Fruit fly (Drosophila melanogaster) whole organism, embryonic: Measurements from ENCODE around the gene scrt.

ENCODE experiments used
- Ada2b ChIP-seq: fragments of 200-800 bp; sonication (Bioruptor generic); IDR thresholded peaks from 2 replicates; pipeline ENCODE4 v1.3.6; 2022; ENCODE audit warnings: missing biosample characterization, missing genetic modification characterization
- Adf1 ChIP-seq: fragments of 200-800 bp; sonication (Bioruptor generic); IDR thresholded peaks from 2 replicates; pipeline ENCODE4 v1.3.6; 2022; ENCODE audit warnings: missing biosample characterization, missing genetic modification characterization
- Bdp1 ChIP-seq: fragments of 200-800 bp; sonication (Bioruptor generic); optimal IDR thresholded peaks from 3 replicates; lab custom pipeline; 2016; ENCODE audit warnings: missing biosample characterization, missing genetic modification characterization
- CG1024 ChIP-seq: fragments of 200-800 bp; sonication (Bioruptor generic); IDR thresholded peaks from 2 replicates; pipeline ENCODE4 v1.3.6; 2022; ENCODE audit warnings: missing biosample characterization, missing genetic modification characterization
- CG10462 ChIP-seq: fragments of 200-800 bp; sonication (Bioruptor generic); optimal IDR thresholded peaks from 2 replicates; lab custom pipeline; 2016; ENCODE audit warnings: missing biosample characterization, missing genetic modification characterization
- CG11247 ChIP-seq: fragments of 200-800 bp; sonication (Bioruptor generic); IDR thresholded peaks from 2 replicates; pipeline ENCODE4 v1.3.6; 2022; ENCODE audit warnings: missing biosample characterization, missing genetic modification characterization
- CG11504 ChIP-seq: fragments of 200-800 bp; sonication (Bioruptor generic); optimal IDR thresholded peaks from 3 replicates; lab custom pipeline; 2019; ENCODE audit warnings: missing biosample characterization, mild to moderate bottlenecking, missing genetic modification characterization, moderate library complexity
- CG12236 ChIP-seq: fragments of 200-800 bp; sonication (Bioruptor generic); optimal IDR thresholded peaks from 2 replicates; lab custom pipeline; 2016; ENCODE audit warnings: missing biosample characterization, missing genetic modification characterization
- CG13424 ChIP-seq: fragments of 200-800 bp; sonication (Bioruptor generic); optimal IDR thresholded peaks from 2 replicates; lab custom pipeline; 2019; ENCODE audit warnings: missing biosample characterization, mild to moderate bottlenecking, missing genetic modification characterization, moderate library complexity
- CG15073 ChIP-seq: fragments of 200-800 bp; sonication (Bioruptor generic); optimal IDR thresholded peaks from 2 replicates; lab custom pipeline; 2016; ENCODE audit warnings: missing biosample characterization, missing genetic modification characterization
- CG15696 ChIP-seq: fragments of 200-800 bp; sonication (Bioruptor generic); optimal IDR thresholded peaks from 2 replicates; lab custom pipeline; 2019; ENCODE audit warnings: missing biosample characterization, mild to moderate bottlenecking, missing genetic modification characterization, moderate library complexity
- CG17361 ChIP-seq: fragments of 200-800 bp; sonication (Bioruptor generic); IDR thresholded peaks from 3 replicates; pipeline ENCODE4 v1.3.6; 2022; ENCODE audit warnings: missing biosample characterization, missing genetic modification characterization
- CG18619 ChIP-seq: fragments of 200-800 bp; sonication (Bioruptor generic); optimal IDR thresholded peaks from 3 replicates; lab custom pipeline; 2017; ENCODE audit warnings: missing biosample characterization, mild to moderate bottlenecking, missing genetic modification characterization
- CG2120 ChIP-seq: fragments of 200-800 bp; sonication (Bioruptor generic); optimal IDR thresholded peaks from 3 replicates; lab custom pipeline; 2016; ENCODE audit warnings: missing biosample characterization, missing genetic modification characterization
- CG2678 ChIP-seq: fragments of 200-800 bp; sonication (Bioruptor generic); optimal IDR thresholded peaks from 3 replicates; lab custom pipeline; 2019; ENCODE audit warnings: missing biosample characterization, mild to moderate bottlenecking, missing genetic modification characterization, moderate library complexity
- CG33213 ChIP-seq: fragments of 200-800 bp; sonication (Bioruptor generic); optimal IDR thresholded peaks from 3 replicates; lab custom pipeline; 2016; ENCODE audit warnings: missing biosample characterization, missing genetic modification characterization
- CG3838 ChIP-seq: fragments of 200-800 bp; sonication (Bioruptor generic); optimal IDR thresholded peaks from 3 replicates; lab custom pipeline; 2016; ENCODE audit warnings: missing biosample characterization, missing genetic modification characterization
- CG6813 ChIP-seq: fragments of 200-800 bp; sonication (Bioruptor generic); optimal IDR thresholded peaks from 2 replicates; lab custom pipeline; 2017; ENCODE audit warnings: missing biosample characterization, missing genetic modification characterization, mild to moderate bottlenecking, moderate library complexity, missing genetic modification reagents
- CG7556 ChIP-seq: fragments of 200-800 bp; sonication (Bioruptor generic); optimal IDR thresholded peaks from 2 replicates; lab custom pipeline; 2017; ENCODE audit warnings: missing biosample characterization, mild to moderate bottlenecking, missing genetic modification characterization
- CG8944 ChIP-seq: fragments of 200-800 bp; sonication (Bioruptor generic); optimal IDR thresholded peaks from 3 replicates; lab custom pipeline; 2016; ENCODE audit warnings: missing biosample characterization, missing genetic modification characterization
- CG9817 ChIP-seq: fragments of 200-800 bp; sonication (Bioruptor generic); optimal IDR thresholded peaks from 2 replicates; lab custom pipeline; 2018; ENCODE audit warnings: missing biosample characterization, mild to moderate bottlenecking, missing genetic modification characterization, moderate library complexity
- Chrac-16 ChIP-seq: fragments of 200-800 bp; sonication (Bioruptor generic); optimal IDR thresholded peaks from 3 replicates; lab custom pipeline; 2016; ENCODE audit warnings: missing biosample characterization, missing genetic modification characterization
- CkIIα-i1 ChIP-seq: fragments of 200-800 bp; sonication (Bioruptor generic); IDR thresholded peaks from 2 replicates; pipeline ENCODE4 v1.3.6; 2022; ENCODE audit warnings: missing biosample characterization, missing genetic modification characterization
- CoRest ChIP-seq: fragments of 200-800 bp; sonication (Bioruptor generic); optimal IDR thresholded peaks from 3 replicates; lab custom pipeline; 2018; ENCODE audit warnings: missing biosample characterization, mild to moderate bottlenecking, missing genetic modification characterization, moderate library complexity
- Elba2 ChIP-seq: fragments of 200-800 bp; sonication (Bioruptor generic); optimal IDR thresholded peaks from 3 replicates; lab custom pipeline; 2016; ENCODE audit warnings: missing biosample characterization, missing genetic modification characterization
- Fer3 ChIP-seq: fragments of 200-800 bp; sonication (Bioruptor generic); optimal IDR thresholded peaks from 2 replicates; lab custom pipeline; 2018; ENCODE audit warnings: missing biosample characterization, mild to moderate bottlenecking, missing genetic modification characterization, moderate library complexity
- HmgZ ChIP-seq: fragments of 200-800 bp; sonication (Bioruptor generic); optimal IDR thresholded peaks from 2 replicates; lab custom pipeline; 2018; ENCODE audit warnings: missing biosample characterization, mild to moderate bottlenecking, missing genetic modification characterization
- Kr ChIP-seq: fragments of 200-800 bp; sonication (Bioruptor generic); optimal IDR thresholded peaks from 2 replicates; lab custom pipeline; 2017; ENCODE audit warnings: missing biosample characterization, mild to moderate bottlenecking, missing genetic modification characterization
- Lim3 ChIP-seq: fragments of 200-800 bp; sonication (Bioruptor generic); IDR thresholded peaks from 2 replicates; pipeline ENCODE4 v1.3.6; 2022; ENCODE audit warnings: missing biosample characterization, missing genetic modification characterization
- Lpt ChIP-seq: fragments of >200 bp; optimal IDR thresholded peaks from 2 replicates; lab custom pipeline; 2018; ENCODE audit warnings: missing biosample characterization, missing genetic modification characterization
- Sox102F ChIP-seq: fragments of 200-800 bp; sonication (Bioruptor generic); optimal IDR thresholded peaks from 2 replicates; lab custom pipeline; 2018; ENCODE audit warnings: missing biosample characterization, mild to moderate bottlenecking, missing genetic modification characterization, moderate library complexity
- Xbp1 ChIP-seq: fragments of 200-800 bp; sonication (Bioruptor generic); optimal IDR thresholded peaks from 3 replicates; lab custom pipeline; 2016; ENCODE audit warnings: missing biosample characterization, mild to moderate bottlenecking, missing genetic modification characterization
- Xrp1 ChIP-seq: fragments of 200-800 bp; sonication (Bioruptor generic); IDR thresholded peaks from 2 replicates; pipeline ENCODE4 v1.3.6; 2022; ENCODE audit warnings: missing biosample characterization, missing genetic modification characterization
- az2 ChIP-seq: fragments of 200-800 bp; sonication (Bioruptor generic); optimal IDR thresholded peaks from 3 replicates; lab custom pipeline; 2016; ENCODE audit warnings: missing biosample characterization, missing genetic modification characterization
- bsh ChIP-seq, 2 experiments: fragments of 200-800 bp; sonication (Bioruptor generic); optimal IDR thresholded peaks; 2 replicates each; lab custom pipeline; 2017 to 2018; ENCODE audit warnings: mild to moderate bottlenecking in 2 of 2, missing biosample characterization in 2 of 2, missing genetic modification characterization in 2 of 2, moderate library complexity in 1 of 2
- ci ChIP-seq: fragments of 200-800 bp; sonication (Bioruptor generic); IDR thresholded peaks from 3 replicates; pipeline ENCODE4 v1.3.6; 2022; ENCODE audit warnings: missing biosample characterization, missing genetic modification characterization
- dmrt99B ChIP-seq: fragments of 200-800 bp; sonication (Bioruptor generic); optimal IDR thresholded peaks from 2 replicates; lab custom pipeline; 2018; ENCODE audit warnings: missing biosample characterization, mild to moderate bottlenecking, missing genetic modification characterization, moderate library complexity
- fru ChIP-seq: fragments of >200 bp; optimal IDR thresholded peaks from 2 replicates; lab custom pipeline; 2017
- grau ChIP-seq: fragments of 200-800 bp; optimal IDR thresholded peaks from 3 replicates; lab custom pipeline; 2019; ENCODE audit warnings: missing biosample characterization, mild to moderate bottlenecking, missing genetic modification characterization, moderate library complexity
- grn ChIP-seq: fragments of 200-800 bp; sonication (Bioruptor generic); optimal IDR thresholded peaks from 3 replicates; lab custom pipeline; 2017; ENCODE audit warnings: missing biosample characterization, missing genetic modification characterization
- lab ChIP-seq: fragments of 200-800 bp; sonication (Bioruptor generic); optimal IDR thresholded peaks from 3 replicates; lab custom pipeline; 2017; ENCODE audit warnings: missing biosample characterization, missing genetic modification characterization, mild to moderate bottlenecking, moderate library complexity, missing genetic modification reagents
- prd ChIP-seq, 3 experiments: fragments of >200 bp in 2 of 3; fragments of 200-800 bp in 1 of 3; sonication (Bioruptor generic) in 1 of 3; optimal IDR thresholded peaks in 2 of 3; IDR thresholded peaks in 1 of 3; 2 replicates in 2 of 3; 3 replicates in 1 of 3; pipeline versions ENCODE4 v1.3.6 to Lab custom; 2017 to 2022; ENCODE audit warnings: missing biosample characterization in 1 of 3, missing genetic modification characterization in 1 of 3
- ro ChIP-seq: fragments of 200-800 bp; sonication (Bioruptor generic); IDR thresholded peaks from 2 replicates; pipeline ENCODE4 v1.3.6; 2022; ENCODE audit warnings: missing biosample characterization, missing genetic modification characterization
- row ChIP-seq: fragments of 200-800 bp; sonication (Bioruptor generic); IDR thresholded peaks from 3 replicates; pipeline ENCODE4 v1.3.6; 2022; ENCODE audit warnings: missing biosample characterization, missing genetic modification characterization
- slp2 ChIP-seq: fragments of 200-800 bp; sonication (Bioruptor generic); optimal IDR thresholded peaks from 2 replicates; lab custom pipeline; 2016; ENCODE audit warnings: missing biosample characterization, missing genetic modification characterization
- usp ChIP-seq: fragments of >200 bp; optimal IDR thresholded peaks from 2 replicates; lab custom pipeline; 2017; ENCODE audit warnings: missing biosample characterization, missing genetic modification characterization
- zen2 ChIP-seq: fragments of 200-800 bp; sonication (Bioruptor generic); IDR thresholded peaks from 3 replicates; pipeline ENCODE4 v1.3.6; 2022; ENCODE audit warnings: missing biosample characterization, missing genetic modification characterization; ENCODE audit not compliant: partially characterized antibody

Gene scrt

DNA sequence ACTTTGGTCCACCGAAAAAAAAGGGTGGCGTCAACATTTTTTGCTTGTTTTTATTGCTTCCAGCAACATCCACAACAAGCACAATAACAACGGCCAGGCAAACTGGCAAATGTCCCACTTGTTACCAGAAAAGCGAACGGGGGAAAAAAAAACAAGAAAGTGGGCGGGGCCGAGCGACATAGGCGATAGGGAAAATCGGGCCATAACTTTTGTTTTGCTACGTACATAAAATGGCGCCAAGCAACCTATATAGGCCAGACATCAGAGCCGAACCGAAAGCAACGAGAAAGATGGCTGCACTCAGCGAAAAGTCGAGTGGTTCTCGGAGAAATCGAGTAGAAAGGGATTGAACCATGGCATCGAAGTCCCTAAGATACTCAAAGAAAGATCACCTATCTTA, 23.6 kb downstream of the scrt start (continued):
- TF ChIP-seq CG9817 (tag; lab: Kevin White, UChicago), result no peak
- peak; percentile 5 for TF ChIP-seq Xbp1
- no peak for TF ChIP-seq grn (GFP tag; lab: Kevin White, UChicago)
- no peak for TF ChIP-seq Lim3 (GFP tag; lab: Robert Waterston, UW)
- no peak for TF ChIP-seq Bdp1
- TF ChIP-seq Kr, result no peak
- TF ChIP-seq CG12236 (GFP tag; lab: Kevin White, UChicago), result no peak
- TF ChIP-seq Adf1, result no peak
- peak; percentile 13; the same call in 1 of the 2 replicates for TF ChIP-seq Ada2b (GFP tag; lab: Robert Waterston, UW)
- no peak for TF ChIP-seq Chrac-16 (GFP tag; lab: Kevin White, UChicago)
- TF ChIP-seq CG17361 (GFP tag; lab: Robert Waterston, UW), result 0 out of 3 replicates have a peak, but pooled peaks have one; percentile 37
- peak; percentile 4 for TF ChIP-seq az2 (GFP tag; lab: Kevin White, UChicago)
- peak; percentile 7 for TF ChIP-seq Sox102F (GFP tag; lab: Kevin White, UChicago)
- no peak for TF ChIP-seq zen2
- TF ChIP-seq CoRest (tag; lab: Kevin White, UChicago), result peak; percentile 7
- no peak for TF ChIP-seq fru (lab: Kevin White, UChicago)
- no peak for TF ChIP-seq Lpt
- peak; percentile 34 for TF ChIP-seq CG2120 (GFP tag; lab: Kevin White, UChicago)
- TF ChIP-seq CG15073 (GFP tag; lab: Kevin White, UChicago), result no peak
- no peak for TF ChIP-seq CG15696
- no peak for TF ChIP-seq CG11247
- peak; percentile 35; the same call in 1 of the 3 replicates for TF ChIP-seq row
- no peak for TF ChIP-seq HmgZ (tag; lab: Kevin White, UChicago)
- no peak for TF ChIP-seq CG8944 (GFP tag; lab: Kevin White, UChicago)
- no peak for TF ChIP-seq prd (optimal IDR thresholded peaks at IDR 0.05; lab: Kevin White, UChicago)
- TF ChIP-seq prd (GFP tag; IDR thresholded peaks at IDR 0.05; lab: Robert Waterston, UW), result peak; percentile 42; the same call in 1 of the 3 replicates
- TF ChIP-seq CG11504 (tag; lab: Kevin White, UChicago), result no peak
- peak; percentile 39 for TF ChIP-seq CG7556 (GFP tag; lab: Kevin White, UChicago)
- no peak for TF ChIP-seq ro (GFP tag; lab: Robert Waterston, UW)
- TF ChIP-seq usp (GFP tag; lab: Kevin White, UChicago), result no peak
- TF ChIP-seq CG3838, result no peak
- TF ChIP-seq grau (tag; lab: Kevin White, UChicago), result peak; percentile 38
- TF ChIP-seq Elba2 (GFP tag; lab: Kevin White, UChicago), result no peak
- no peak for TF ChIP-seq slp2 (GFP tag; lab: Kevin White, UChicago)
- TF ChIP-seq bsh (GFP tag; optimal IDR thresholded peaks at IDR 0.05; lab: Kevin White, UChicago), result peak in 1 of 2 experiments; percentile 5
- no peak for TF ChIP-seq CG33213 (GFP tag; lab: Kevin White, UChicago)
- peak; percentile 22 for TF ChIP-seq CG2678 (tag; lab: Kevin White, UChicago)
- TF ChIP-seq Fer3, result no peak
- TF ChIP-seq ci (GFP tag; lab: Robert Waterston, UW), result no peak
- peak; percentile 37 for TF ChIP-seq CG13424 (tag; lab: Kevin White, UChicago)
- 0 out of 2 replicates have a peak, but pooled peaks have one; percentile 26 for TF ChIP-seq Xrp1 (GFP tag; lab: Robert Waterston, UW)
- TF ChIP-seq lab (GFP tag; lab: Kevin White, UChicago), result peak; percentile 1
- no peak for TF ChIP-seq CkIIα-i1 (GFP tag; lab: Robert Waterston, UW)
- TF ChIP-seq CG6813, result no peak
- peak; percentile 26 for TF ChIP-seq CG18619
- no peak for TF ChIP-seq CG1024
- TF ChIP-seq dmrt99B (tag; lab: Kevin White, UChicago), result peak; percentile 41
- no peak for TF ChIP-seq CG10462
- TF ChIP-seq, all 482 proteins: peak for 28
